Worm (Caenorhabditis elegans): ENCODE results near the gene mrpl-2.
"Not testable (repeated sequence)": the region's sequence is repeated elsewhere in the genome, so short reads cannot be mapped to it uniquely, and the experiment has no call there.

The mrpl-2 gene

DNA sequence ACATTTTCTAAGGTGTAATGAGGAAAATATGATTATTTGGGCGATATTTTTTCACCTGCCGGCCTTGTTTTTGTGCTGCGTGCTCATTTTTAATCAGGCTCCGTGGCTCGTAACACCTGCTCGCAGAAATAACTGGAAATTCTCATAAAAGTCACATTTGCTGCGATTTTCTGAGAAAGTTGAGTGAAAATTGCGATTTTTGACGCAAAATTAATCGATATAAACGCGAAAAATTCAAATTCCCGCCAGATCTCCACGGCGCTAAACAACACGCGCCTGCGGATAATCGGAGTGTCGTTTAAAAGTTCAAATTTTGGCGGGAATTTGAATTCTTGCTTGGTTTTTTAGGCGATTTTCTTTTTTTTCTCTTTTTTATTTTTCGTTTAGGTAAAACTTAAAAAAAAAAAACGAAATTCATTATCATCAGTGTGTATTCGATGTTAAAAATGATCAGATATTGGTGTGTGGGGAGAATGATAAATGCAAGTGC, 34.0 kb downstream of the mrpl-2 start, which contains the start of gene Y55F3BL.6:
TSS of gene Y55F3BL.6 (minus strand) at position 51 of the 490 bp plus-strand sequence.
- TF ChIP-seq hlh-13 (GFP tag; optimal IDR thresholded peaks at IDR 0.05) (no peak), ceh-2 (tag; optimal IDR thresholded peaks at IDR 0.05) (no peak), ama-1 (optimal IDR thresholded peaks at IDR 0.05) (no peak), ceh-19 (GFP tag; optimal IDR thresholded peaks at IDR 0.05) (no peak), ceh-14 (tag; optimal IDR thresholded peaks at IDR 0.05) (no peak), odd-2 (tag; optimal IDR thresholded peaks at IDR 0.05) (no peak), pha-4 (tag; optimal IDR thresholded peaks at IDR 0.05) (no peak), F13H6.1 (tag; optimal IDR thresholded peaks at IDR 0.05) (no peak), nhr-232 (tag; optimal IDR thresholded peaks at IDR 0.05) (no peak), madf-2 (tag; optimal IDR thresholded peaks at IDR 0.05) (no peak), hlh-30 (tag; optimal IDR thresholded peaks at IDR 0.05; ENCODE audit: insufficient read depth) (no peak), mec-3 (tag; optimal IDR thresholded peaks at IDR 0.05; ENCODE audit: borderline replicate concordance) (no peak), elt-4 (tag; optimal IDR thresholded peaks at IDR 0.05) (no peak), hlh-8 (tag; optimal IDR thresholded peaks at IDR 0.05) (no peak), lim-6 (tag; optimal IDR thresholded peaks at IDR 0.05) (no peak), T23F11.4 (GFP tag; optimal IDR thresholded peaks at IDR 0.05) (no peak), pat-9 (tag; optimal IDR thresholded peaks at IDR 0.05) (no peak), nfya-1 (tag; optimal IDR thresholded peaks at IDR 0.05) (no peak), unc-3 (GFP tag; conservative IDR thresholded peaks at IDR 0.05) (no peak), unc-3 (tag; optimal IDR thresholded peaks at IDR 0.05) (no peak)

DNA sequence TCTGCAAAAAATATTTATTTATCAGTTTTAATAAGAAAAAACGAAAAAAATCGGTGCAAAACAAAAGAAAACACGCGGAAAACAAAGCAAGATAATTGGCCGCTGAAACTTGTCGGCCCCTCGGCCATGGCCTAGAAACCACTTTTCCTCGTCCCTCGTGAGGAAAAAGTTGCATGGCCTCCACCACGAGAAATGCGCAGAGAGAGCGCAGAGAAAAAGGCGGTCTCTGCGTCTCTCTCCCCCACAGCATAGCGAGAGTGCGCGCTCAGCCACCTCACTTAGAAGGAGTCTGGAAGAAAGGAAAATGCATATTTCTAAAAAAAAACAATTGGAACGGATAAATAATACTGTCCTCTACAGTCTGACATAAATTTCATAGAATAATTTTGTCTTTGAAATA, 40.3 kb downstream of the mrpl-2 start:
- TF ChIP-seq unc-3 (GFP tag; conservative IDR thresholded peaks at IDR 0.05) (peak; percentile 23; the same call in 1 of the 2 replicates), ceh-31 (tag; optimal IDR thresholded peaks at IDR 0.05) (peak; percentile 58), hlh-30 (tag; optimal IDR thresholded peaks at IDR 0.05; ENCODE audit: insufficient read depth) (peak; percentile 4), rnt-1 (tag; optimal IDR thresholded peaks at IDR 0.05) (peak; percentile 16), tbx-2 (tag; optimal IDR thresholded peaks at IDR 0.05) (peak; percentile 37), ceh-34 (tag; optimal IDR thresholded peaks at IDR 0.05) (peak; percentile 7), ceh-2 (tag; optimal IDR thresholded peaks at IDR 0.05) (peak; percentile 20), ceh-45 (GFP tag; IDR thresholded peaks at IDR 0.05) (0 out of 2 replicates have a peak, but pooled peaks have one; percentile 36), C08G9.2 (tag; optimal IDR thresholded peaks at IDR 0.05) (peak; percentile 56)
- not testable (repeated sequence) for TF ChIP-seq unc-3 (tag; optimal IDR thresholded peaks at IDR 0.05)

- TF ChIP-seq ceh-24 (tag; optimal IDR thresholded peaks at IDR 0.05) = no peak
Observed at ce11 chrIV:817879-818278, 44.8 kb downstream of the mrpl-2 start.

ce11 chrIV:824854-825253, 51.8 kb downstream of the mrpl-2 start, which contains the start of gene zipt-15:
Gene zipt-15 (minus strand): TSS chrIV:824954.
- TF ChIP-seq ets-4 (tag; optimal IDR thresholded peaks at IDR 0.05) (no peak), unc-42 (tag; optimal IDR thresholded peaks at IDR 0.05) (no peak), ceh-14 (tag; optimal IDR thresholded peaks at IDR 0.05) (no peak), tbx-2 (tag; optimal IDR thresholded peaks at IDR 0.05) (no peak), ceh-30 (tag; optimal IDR thresholded peaks at IDR 0.05) (no peak), madf-2 (tag; optimal IDR thresholded peaks at IDR 0.05) (no peak)

DNA sequence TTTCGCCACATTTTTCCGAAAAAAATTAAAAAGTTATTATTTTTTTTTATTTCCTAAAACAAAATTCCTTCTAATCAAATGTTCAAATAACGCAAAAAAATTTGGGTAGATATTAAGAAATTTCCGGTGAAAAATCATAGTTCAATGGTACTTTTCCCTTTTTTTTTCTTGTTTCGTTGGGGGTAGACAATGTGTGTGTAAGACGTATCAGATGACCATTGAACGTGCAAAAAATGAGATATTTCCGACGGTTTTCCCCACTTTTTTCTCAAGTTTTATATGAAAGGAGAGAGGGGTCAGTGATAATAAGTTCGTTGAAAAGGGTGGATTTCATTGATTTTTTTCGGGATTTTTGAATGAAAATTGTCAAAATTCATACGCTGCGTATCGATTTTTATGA, 53.1 kb downstream of the mrpl-2 start:
- TF ChIP-seq pha-4 (tag; optimal IDR thresholded peaks at IDR 0.05) (no peak), K09A11.1 (tag; optimal IDR thresholded peaks at IDR 0.05; ENCODE audit: insufficient read depth) (no peak), lin-11 (tag; optimal IDR thresholded peaks at IDR 0.05) (no peak), C08G9.2 (tag; optimal IDR thresholded peaks at IDR 0.05) (no peak)
